Worm (Caenorhabditis elegans): Measurements from ENCODE around the gene F23F12.3.

- TF ChIP-seq ceh-16 (tag; optimal IDR thresholded peaks at IDR 0.05), result no peak
- no peak for TF ChIP-seq unc-39 (tag; optimal IDR thresholded peaks at IDR 0.05)
- TF ChIP-seq snpc-4 (tag; optimal IDR thresholded peaks at IDR 0.05), result no peak
- no peak for TF ChIP-seq ztf-4 (tag; optimal IDR thresholded peaks at IDR 0.05)
- TF ChIP-seq pha-4 (tag; optimal IDR thresholded peaks at IDR 0.05), result no peak
- no peak for TF ChIP-seq nhr-12 (tag; optimal IDR thresholded peaks at IDR 0.05)
- TF ChIP-seq skn-1 (tag; optimal IDR thresholded peaks at IDR 0.05), result no peak
- no peak for TF ChIP-seq egl-5 (tag; optimal IDR thresholded peaks at IDR 0.05)
Measured at ce11 chrIII:6532647-6533046, 32.3 kb downstream of the F23F12.3 start, which contains the start of gene srxa-5.

All from whole organism, L3 larva.